Fruit fly (Drosophila melanogaster) whole organism, prepupa: ENCODE measurements around the gene Atg13.

Experiments
- Blimp-1 ChIP-seq: fragments of 200-800 bp; sonication (Bioruptor generic); optimal IDR thresholded peaks from 3 replicates; lab custom pipeline; 2017; ENCODE audit warnings: missing biosample characterization, missing genetic modification characterization, mild to moderate bottlenecking, moderate library complexity, missing genetic modification reagents
- CG10631 ChIP-seq: fragments of 200-800 bp; sonication (Bioruptor generic); optimal IDR thresholded peaks from 2 replicates; lab custom pipeline; 2016; ENCODE audit warnings: missing biosample characterization, missing genetic modification characterization
- CG10669 ChIP-seq: fragments of 200-800 bp; sonication (Bioruptor generic); optimal IDR thresholded peaks from 3 replicates; lab custom pipeline; 2018; ENCODE audit warnings: missing biosample characterization, mild to moderate bottlenecking, missing genetic modification characterization, moderate library complexity
- CG11294 ChIP-seq: fragments of 200-800 bp; sonication (Bioruptor generic); IDR thresholded peaks from 2 replicates; pipeline ENCODE4 v1.3.6; 2022; ENCODE audit warnings: missing biosample characterization, missing genetic modification characterization
- CG11762 ChIP-seq: fragments of 200-800 bp; sonication (Bioruptor generic); optimal IDR thresholded peaks from 3 replicates; lab custom pipeline; 2016; ENCODE audit warnings: missing biosample characterization, missing genetic modification characterization; ENCODE audit not compliant: insufficient read depth
- CG11902 ChIP-seq: fragments of 200-800 bp; sonication (Bioruptor generic); optimal IDR thresholded peaks from 3 replicates; lab custom pipeline; 2016; ENCODE audit warnings: missing biosample characterization, missing genetic modification characterization
- CG15336 ChIP-seq: fragments of 200-800 bp; sonication (Bioruptor generic); IDR thresholded peaks from 2 replicates; pipeline ENCODE4 v1.3.6; 2022; ENCODE audit warnings: missing biosample characterization, missing genetic modification characterization
- CG1621 ChIP-seq: fragments of 200-800 bp; sonication (Bioruptor generic); optimal IDR thresholded peaks from 3 replicates; lab custom pipeline; 2018; ENCODE audit warnings: missing biosample characterization, mild to moderate bottlenecking, missing genetic modification characterization
- CG16779 ChIP-seq: fragments of 200-800 bp; sonication (Bioruptor generic); optimal IDR thresholded peaks from 3 replicates; lab custom pipeline; 2017; ENCODE audit warnings: missing biosample characterization, mild to moderate bottlenecking, missing genetic modification characterization
- CG31627 ChIP-seq: fragments of 200-800 bp; sonication (Bioruptor generic); optimal IDR thresholded peaks from 3 replicates; lab custom pipeline; 2016; ENCODE audit warnings: missing biosample characterization, missing genetic modification characterization
- CG32006 ChIP-seq: fragments of 200-800 bp; sonication (Bioruptor generic); optimal IDR thresholded peaks from 3 replicates; lab custom pipeline; 2017; ENCODE audit warnings: missing biosample characterization, mild to moderate bottlenecking, missing genetic modification characterization
- CG4318 ChIP-seq: fragments of 200-800 bp; sonication (Bioruptor generic); optimal IDR thresholded peaks from 3 replicates; lab custom pipeline; 2017; ENCODE audit warnings: missing biosample characterization, mild to moderate bottlenecking, missing genetic modification characterization
- CG6163 ChIP-seq: fragments of 200-800 bp; sonication (Bioruptor generic); IDR thresholded peaks from 3 replicates; pipeline ENCODE4 v1.3.6; 2022; ENCODE audit warnings: missing biosample characterization, missing genetic modification characterization
- CG6276 ChIP-seq: fragments of 200-800 bp; sonication (Bioruptor generic); optimal IDR thresholded peaks from 2 replicates; lab custom pipeline; 2017; ENCODE audit warnings: missing biosample characterization, mild to moderate bottlenecking, missing genetic modification characterization
- CG6792 ChIP-seq: fragments of 200-800 bp; sonication (Bioruptor generic); optimal IDR thresholded peaks from 3 replicates; lab custom pipeline; 2016; ENCODE audit warnings: missing biosample characterization, missing genetic modification characterization
- CG6808 ChIP-seq: fragments of 200-800 bp; sonication (Bioruptor generic); optimal IDR thresholded peaks from 3 replicates; lab custom pipeline; 2017; ENCODE audit warnings: missing biosample characterization, missing genetic modification characterization, mild to moderate bottlenecking, moderate library complexity, missing genetic modification reagents
- CG6854 ChIP-seq: fragments of 200-800 bp; sonication (Bioruptor generic); optimal IDR thresholded peaks from 2 replicates; lab custom pipeline; 2017; ENCODE audit warnings: missing biosample characterization, mild to moderate bottlenecking, missing genetic modification characterization
- CG8119 ChIP-seq: fragments of 200-800 bp; sonication (Bioruptor generic); IDR thresholded peaks from 3 replicates; pipeline ENCODE4 v1.3.6; 2022; ENCODE audit warnings: missing biosample characterization, missing genetic modification characterization
- CG8319 ChIP-seq: fragments of 200-800 bp; sonication (Bioruptor generic); optimal IDR thresholded peaks from 3 replicates; lab custom pipeline; 2016; ENCODE audit warnings: missing biosample characterization, missing genetic modification characterization
- CG8632 ChIP-seq: fragments of 200-800 bp; sonication (Bioruptor generic); optimal IDR thresholded peaks from 3 replicates; lab custom pipeline; 2016; ENCODE audit warnings: missing biosample characterization, missing genetic modification characterization
- CG9139 ChIP-seq: fragments of 200-800 bp; sonication (Bioruptor generic); optimal IDR thresholded peaks from 3 replicates; lab custom pipeline; 2017; ENCODE audit warnings: missing biosample characterization, mild to moderate bottlenecking, missing genetic modification characterization
- Eip75B ChIP-seq: fragments of 200-800 bp; sonication (Bioruptor generic); optimal IDR thresholded peaks from 3 replicates; lab custom pipeline; 2016; ENCODE audit warnings: missing biosample characterization, missing genetic modification characterization
- Eip78C ChIP-seq: fragments of 200-800 bp; sonication (Bioruptor generic); peaks from one replicate; lab custom pipeline; 2016; ENCODE audit warnings: missing biosample characterization, missing genetic modification characterization
- Eip93F ChIP-seq: fragments of 200-800 bp; sonication (Bioruptor generic); optimal IDR thresholded peaks from 2 replicates; lab custom pipeline; 2016; ENCODE audit warnings: missing biosample characterization, mild to moderate bottlenecking, missing genetic modification characterization
- Ets21C ChIP-seq: fragments of 200-800 bp; sonication (Bioruptor generic); optimal IDR thresholded peaks from 3 replicates; lab custom pipeline; 2016; ENCODE audit warnings: missing biosample characterization, missing genetic modification characterization
- Ets96B ChIP-seq: fragments of 200-800 bp; optimal IDR thresholded peaks from 2 replicates; lab custom pipeline; 2019; ENCODE audit warnings: missing biosample characterization, mild to moderate bottlenecking, missing genetic modification characterization, moderate library complexity
- Gug ChIP-seq: fragments of 200-800 bp; sonication (Bioruptor generic); IDR thresholded peaks from 2 replicates; pipeline ENCODE4 v1.3.6; 2022; ENCODE audit warnings: missing biosample characterization, missing genetic modification characterization
- Hr38 ChIP-seq: sonication (Bioruptor generic); optimal IDR thresholded peaks from 2 replicates; lab custom pipeline; 2016; ENCODE audit warnings: missing biosample characterization, missing genetic modification characterization
- Hr39 ChIP-seq: fragments of 200-800 bp; sonication (Bioruptor generic); optimal IDR thresholded peaks from 2 replicates; lab custom pipeline; 2016; ENCODE audit warnings: missing biosample characterization, missing genetic modification characterization
- Hr4 ChIP-seq: fragments of 200-800 bp; sonication (Bioruptor generic); optimal IDR thresholded peaks from 3 replicates; lab custom pipeline; 2016; ENCODE audit warnings: missing biosample characterization, missing genetic modification characterization
- Lpt ChIP-seq: fragments of 200-800 bp; sonication (Bioruptor generic); optimal IDR thresholded peaks from 3 replicates; lab custom pipeline; 2016; ENCODE audit warnings: missing biosample characterization, missing genetic modification characterization
- Met ChIP-seq: fragments of 200-800 bp; sonication (Bioruptor generic); optimal IDR thresholded peaks from 3 replicates; lab custom pipeline; 2016; ENCODE audit warnings: missing biosample characterization, missing genetic modification characterization
- OdsH ChIP-seq: fragments of 200-800 bp; sonication (Bioruptor generic); optimal IDR thresholded peaks from 3 replicates; lab custom pipeline; 2016; ENCODE audit warnings: missing biosample characterization, missing genetic modification characterization
- Smox ChIP-seq: fragments of 200-800 bp; sonication (Bioruptor generic); optimal IDR thresholded peaks from 3 replicates; lab custom pipeline; 2016; ENCODE audit warnings: missing biosample characterization, missing genetic modification characterization
- Sox14 ChIP-seq: fragments of 200-800 bp; sonication (Bioruptor generic); optimal IDR thresholded peaks from 3 replicates; lab custom pipeline; 2016; ENCODE audit warnings: missing biosample characterization, missing genetic modification characterization
- Sox15 ChIP-seq: fragments of 200-800 bp; sonication (Bioruptor generic); optimal IDR thresholded peaks from 3 replicates; lab custom pipeline; 2016; ENCODE audit warnings: missing biosample characterization, missing genetic modification characterization
- achi ChIP-seq: fragments of 200-800 bp; sonication (Bioruptor generic); optimal IDR thresholded peaks from 3 replicates; lab custom pipeline; 2016; ENCODE audit warnings: missing biosample characterization, missing genetic modification characterization
- acj6 ChIP-seq: fragments of 200-800 bp; sonication (Bioruptor generic); optimal IDR thresholded peaks from 3 replicates; lab custom pipeline; 2016; ENCODE audit warnings: missing biosample characterization, missing genetic modification characterization
- cyc ChIP-seq: fragments of 200-800 bp; sonication (Bioruptor generic); optimal IDR thresholded peaks from 3 replicates; lab custom pipeline; 2016; ENCODE audit warnings: missing biosample characterization, missing genetic modification characterization
- dsx ChIP-seq: fragments of 200-800 bp; optimal IDR thresholded peaks from 3 replicates; lab custom pipeline; 2019; ENCODE audit warnings: missing biosample characterization, mild to moderate bottlenecking, missing genetic modification characterization, moderate library complexity; ENCODE audit not compliant: poor library complexity, severe bottlenecking
- eg ChIP-seq: fragments of 200-800 bp; sonication (Bioruptor generic); IDR thresholded peaks from 3 replicates; pipeline ENCODE4 v1.3.6; 2022; ENCODE audit warnings: missing biosample characterization, missing genetic modification characterization
- esn ChIP-seq: fragments of 200-800 bp; sonication (Bioruptor generic); optimal IDR thresholded peaks from 2 replicates; lab custom pipeline; 2016; ENCODE audit warnings: missing biosample characterization, mild to moderate bottlenecking, missing genetic modification characterization, moderate library complexity
- fd59A ChIP-seq: fragments of 200-800 bp; sonication (Bioruptor generic); optimal IDR thresholded peaks from 2 replicates; lab custom pipeline; 2017; ENCODE audit warnings: missing biosample characterization, mild to moderate bottlenecking, missing genetic modification characterization, missing genetic modification reagents
- fd85E ChIP-seq: fragments of 200-800 bp; sonication (Bioruptor generic); optimal IDR thresholded peaks from 3 replicates; lab custom pipeline; 2016; ENCODE audit warnings: missing biosample characterization, missing genetic modification characterization
- fkh ChIP-seq: fragments of 200-800 bp; sonication (Bioruptor generic); optimal IDR thresholded peaks from 3 replicates; lab custom pipeline; 2017; ENCODE audit warnings: missing biosample characterization, mild to moderate bottlenecking, missing genetic modification characterization, moderate library complexity
- lz ChIP-seq: fragments of 200-800 bp; sonication (Bioruptor generic); optimal IDR thresholded peaks from 3 replicates; lab custom pipeline; 2016; ENCODE audit warnings: missing biosample characterization, missing genetic modification characterization
- net ChIP-seq: fragments of 200-800 bp; sonication (Bioruptor generic); optimal IDR thresholded peaks from 3 replicates; lab custom pipeline; 2016; ENCODE audit warnings: missing biosample characterization, missing genetic modification characterization
- pdm3 ChIP-seq: fragments of 200-800 bp; sonication (Bioruptor generic); optimal IDR thresholded peaks from 3 replicates; lab custom pipeline; 2016; ENCODE audit warnings: missing biosample characterization, missing genetic modification characterization
- salr ChIP-seq, 2 experiments: fragments of 200-800 bp; sonication (Bioruptor generic); optimal IDR thresholded peaks; 3 replicates each; lab custom pipeline; 2016 to 2018; ENCODE audit warnings: missing biosample characterization in 2 of 2, missing genetic modification characterization in 2 of 2, mild to moderate bottlenecking in 1 of 2
- spab ChIP-seq: fragments of 200-800 bp; sonication (Bioruptor generic); optimal IDR thresholded peaks from 2 replicates; lab custom pipeline; 2017; ENCODE audit warnings: missing biosample characterization, mild to moderate bottlenecking, missing genetic modification characterization, missing genetic modification reagents
- ss ChIP-seq, 2 experiments: fragments of 200-800 bp; sonication (Bioruptor generic); optimal IDR thresholded peaks; 2 replicates in 1 of 2; 3 replicates in 1 of 2; lab custom pipeline; 2017 to 2018; ENCODE audit warnings: mild to moderate bottlenecking in 2 of 2, missing biosample characterization in 2 of 2, missing genetic modification characterization in 2 of 2, moderate library complexity in 1 of 2
- svp ChIP-seq: fragments of 200-800 bp; sonication (Bioruptor generic); peaks from one replicate; lab custom pipeline; 2016; ENCODE audit warnings: missing biosample characterization, missing genetic modification characterization
- topi ChIP-seq: fragments of 200-800 bp; sonication (Bioruptor generic); optimal IDR thresholded peaks from 3 replicates; lab custom pipeline; 2016; ENCODE audit warnings: missing biosample characterization, missing genetic modification characterization

The Atg13 gene

DNA sequence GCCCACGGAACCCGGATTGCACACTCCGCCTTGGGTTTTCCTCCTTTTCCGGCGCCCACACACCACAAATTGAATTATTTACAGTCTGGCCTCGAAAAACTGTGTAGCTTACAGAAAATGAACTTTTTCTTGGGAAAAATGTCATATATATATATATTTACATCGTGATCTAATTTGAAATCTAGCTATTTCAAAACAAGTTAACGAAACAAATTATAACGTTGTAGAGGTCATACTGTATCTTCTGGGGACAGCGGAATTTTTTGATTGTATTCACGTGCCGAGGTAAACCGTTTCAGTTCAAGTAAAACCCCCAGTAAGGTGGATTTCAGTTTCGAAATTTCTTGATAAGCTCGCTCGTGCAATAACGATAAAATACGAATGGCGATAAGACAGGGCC is 4.8 kb downstream of the Atg13 start:
- TF ChIP-seq Lpt (no peak), CG31627 (GFP tag; lab: Kevin White, UChicago) (peak; percentile 63), CG8319 (no peak), Hr39 (peak; percentile 59), CG4318 (GFP tag; lab: Kevin White, UChicago) (no peak), Eip93F (GFP tag; lab: Kevin White, UChicago) (peak; percentile 28), acj6 (GFP tag; lab: Kevin White, UChicago) (peak; percentile 45), CG32006 (GFP tag; lab: Kevin White, UChicago) (no peak), CG15336 (peak; percentile 68), salr (GFP tag; optimal IDR thresholded peaks at IDR 0.05; lab: Kevin White, UChicago) (no peak), ss (GFP tag; optimal IDR thresholded peaks at IDR 0.05; lab: Kevin White, UChicago) (no peak), Met (GFP tag; lab: Kevin White, UChicago) (peak; percentile 77), Eip75B (no peak), fkh (no peak), CG6854 (no peak), Sox15 (GFP tag; lab: Kevin White, UChicago) (peak; percentile 16), lz (GFP tag; lab: Kevin White, UChicago) (peak; percentile 56), Ets96B (tag; lab: Kevin White, UChicago) (no peak), svp (GFP tag; lab: Kevin White, UChicago) (peak; percentile 86), CG11762 (GFP tag; lab: Kevin White, UChicago) (no peak), Ets21C (peak; percentile 44), eg (GFP tag; lab: Robert Waterston, UW) (peak; percentile 85), CG16779 (tag; lab: Kevin White, UChicago) (no peak), OdsH (GFP tag; lab: Kevin White, UChicago) (peak; percentile 44), CG10631 (GFP tag; lab: Kevin White, UChicago) (no peak), CG6163 (GFP tag; lab: Robert Waterston, UW) (peak; percentile 81), Smox (GFP tag; lab: Kevin White, UChicago) (no peak), spab (GFP tag; lab: Kevin White, UChicago) (no peak), pdm3 (GFP tag; lab: Kevin White, UChicago) (peak; percentile 44), CG10669 (peak; percentile 15), topi (GFP tag; lab: Kevin White, UChicago) (peak; percentile 63), CG8632 (peak; percentile 57), CG6792 (GFP tag; lab: Kevin White, UChicago) (peak; percentile 8), Hr38 (no peak), CG11294 (GFP tag; lab: Robert Waterston, UW) (peak; percentile 38; the same call in 1 of the 2 replicates), CG6808 (GFP tag; lab: Kevin White, UChicago) (no peak), CG1621 (tag; lab: Kevin White, UChicago) (no peak), CG8119 (peak; percentile 72), Hr4 (peak; percentile 48), esn (GFP tag; lab: Kevin White, UChicago) (peak; percentile 67), Sox14 (GFP tag; lab: Kevin White, UChicago) (peak; percentile 39), CG9139 (GFP tag; lab: Kevin White, UChicago) (no peak), fd59A (GFP tag; lab: Kevin White, UChicago) (no peak), Blimp-1 (no peak), CG6276 (GFP tag; lab: Kevin White, UChicago) (peak; percentile 7), fd85E (GFP tag; lab: Kevin White, UChicago) (no peak), achi (GFP tag; lab: Kevin White, UChicago) (peak; percentile 33), net (no peak), Gug (GFP tag; lab: Robert Waterston, UW) (peak; percentile 38; the same call in 1 of the 2 replicates), dsx (GFP tag; lab: Kevin White, UChicago) (no peak), cyc (GFP tag; lab: Kevin White, UChicago) (peak; percentile 63), CG11902 (GFP tag; lab: Kevin White, UChicago) (peak; percentile 45), Eip78C (GFP tag; lab: Kevin White, UChicago) (peak; percentile 85)
